Worm (Caenorhabditis elegans): ENCODE results near the gene C33D9.6.

Gene C33D9.6

DNA sequence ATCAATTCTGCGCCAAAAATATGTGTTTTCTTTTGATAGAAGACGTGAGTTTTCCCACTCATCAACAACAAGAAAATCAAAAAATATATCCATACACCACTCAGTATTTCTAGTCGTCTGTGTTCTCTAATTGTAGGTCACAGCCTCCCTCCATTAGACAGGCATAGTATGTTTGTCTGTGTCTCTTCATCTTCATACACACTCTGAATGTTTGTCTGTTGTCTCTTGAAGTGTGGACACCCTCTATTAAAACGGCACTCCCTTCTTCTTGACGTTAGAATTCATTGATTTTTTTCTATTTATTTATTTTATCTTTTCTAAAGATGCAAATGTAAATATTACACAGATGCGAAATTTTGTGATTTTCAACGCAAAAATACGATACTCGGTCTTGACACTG lies 40.6 kb downstream of the C33D9.6 start:
- TF ChIP-seq unc-39 (tag; optimal IDR thresholded peaks at IDR 0.05) = no peak
- TF ChIP-seq mbf-1 (tag; optimal IDR thresholded peaks at IDR 0.05) = no peak
- peak in 1 of 2 experiments; percentile 17 for TF ChIP-seq lsy-2 (tag; optimal IDR thresholded peaks at IDR 0.05)
- no peak for TF ChIP-seq sma-3 (GFP tag; optimal IDR thresholded peaks at IDR 0.05)
- TF ChIP-seq unc-55 (GFP tag; optimal IDR thresholded peaks at IDR 0.05) = no peak
- TF ChIP-seq C34F6.9 (tag; optimal IDR thresholded peaks at IDR 0.05) = peak; percentile 62
- no peak for TF ChIP-seq snpc-4 (tag; optimal IDR thresholded peaks at IDR 0.05)

DNA sequence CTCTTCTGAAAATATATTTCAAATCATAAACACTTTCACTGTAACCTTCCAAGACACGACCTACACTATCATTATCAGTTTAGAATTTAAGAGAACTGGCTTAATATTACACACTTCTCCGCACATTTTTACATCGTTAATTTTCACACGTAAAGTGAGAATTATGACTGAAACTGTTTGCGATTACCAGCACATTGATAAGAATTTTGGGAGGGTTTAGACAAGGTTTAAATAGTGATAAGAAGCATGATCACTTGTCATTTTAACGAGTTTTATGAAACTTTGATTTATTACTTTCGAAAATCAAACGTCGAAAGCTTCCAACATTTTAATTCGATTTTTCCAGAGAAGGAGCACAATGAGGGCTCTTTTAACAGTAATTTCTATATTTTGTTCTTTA lies 47.5 kb downstream of the C33D9.6 start, which contains the start of gene F21D5.3:
Gene F21D5.3, plus strand, starts transcription at position 347 of the 400 bp plus-strand sequence.
- TF ChIP-seq F13H6.1 (tag; optimal IDR thresholded peaks at IDR 0.05) (no peak), nhr-23 (tag; optimal IDR thresholded peaks at IDR 0.05) (no peak), gmeb-1 (tag; optimal IDR thresholded peaks at IDR 0.05) (peak; percentile 16), nhr-25 (tag; optimal IDR thresholded peaks at IDR 0.05) (no peak), nhr-10 (tag; optimal IDR thresholded peaks at IDR 0.05) (no peak), fos-1 (tag; optimal IDR thresholded peaks at IDR 0.05) (peak; percentile 94), unc-39 (tag; optimal IDR thresholded peaks at IDR 0.05) (no peak), nhr-6 (tag; optimal IDR thresholded peaks at IDR 0.05) (no peak), sma-9 (GFP tag; optimal IDR thresholded peaks at IDR 0.05) (peak; percentile 42), sma-9 (tag; optimal IDR thresholded peaks at IDR 0.05) (no peak), crh-2 (tag; optimal IDR thresholded peaks at IDR 0.05) (peak; percentile 41)

DNA sequence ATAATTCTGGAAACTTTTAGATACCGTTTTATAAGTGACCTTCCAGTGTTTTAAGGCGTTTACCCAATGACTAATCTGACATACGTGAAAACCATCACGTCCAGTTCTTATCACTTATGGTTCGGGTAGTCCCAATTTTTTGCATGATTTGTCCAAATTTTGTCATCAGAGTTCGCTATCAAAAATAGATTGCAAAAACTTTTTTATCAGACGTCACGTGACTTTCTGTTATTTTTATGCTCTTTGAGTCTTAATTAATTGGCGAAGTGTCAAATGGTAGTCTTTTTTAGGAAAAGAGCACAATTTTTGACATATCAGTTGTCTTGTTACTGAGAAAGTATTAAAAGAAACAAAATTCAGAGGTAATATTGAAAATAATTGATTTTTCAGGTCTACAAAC lies 48.3 kb downstream of the C33D9.6 start:
- TF ChIP-seq unc-39 (tag; optimal IDR thresholded peaks at IDR 0.05) = no peak
- TF ChIP-seq dmd-4 (tag; optimal IDR thresholded peaks at IDR 0.05) = no peak
- TF ChIP-seq nhr-129 (tag; optimal IDR thresholded peaks at IDR 0.05) = no peak
- TF ChIP-seq lin-39 (tag; optimal IDR thresholded peaks at IDR 0.05) = no peak
- TF ChIP-seq sma-9 (GFP tag; optimal IDR thresholded peaks at IDR 0.05) = peak; percentile 38
- no peak for TF ChIP-seq sma-9 (tag; optimal IDR thresholded peaks at IDR 0.05)
- peak; percentile 1 for TF ChIP-seq crh-2 (tag; optimal IDR thresholded peaks at IDR 0.05)
- no peak for TF ChIP-seq zag-1 (tag; optimal IDR thresholded peaks at IDR 0.05)
- TF ChIP-seq fos-1 (tag; optimal IDR thresholded peaks at IDR 0.05) = peak; percentile 16

DNA sequence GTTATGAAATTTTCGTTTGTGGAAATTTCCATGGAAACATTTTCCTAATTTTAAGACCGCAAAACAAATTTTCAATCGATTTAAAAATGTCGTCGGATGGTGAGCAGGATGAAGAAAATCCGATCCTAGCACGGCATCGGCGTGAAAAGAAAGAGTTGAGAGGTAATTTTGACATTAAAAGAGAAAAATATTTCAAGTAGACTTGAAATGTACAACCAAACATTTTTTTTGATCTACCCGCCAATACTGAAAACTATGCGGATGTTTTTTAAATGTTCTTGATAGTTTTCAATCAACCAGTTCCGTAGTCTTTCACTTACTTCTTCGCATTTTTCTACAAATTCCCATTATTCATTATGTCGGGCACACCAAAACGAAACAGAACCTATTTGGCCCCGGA lies 49.8 kb downstream of the C33D9.6 start, which contains the start of gene otub-3:
Gene otub-3, plus strand, starts transcription at position 56 of the 400 bp plus-strand sequence.
- TF ChIP-seq nhr-129 (tag; optimal IDR thresholded peaks at IDR 0.05) (no peak), peb-1 (tag; optimal IDR thresholded peaks at IDR 0.05) (no peak), sma-9 (GFP tag; optimal IDR thresholded peaks at IDR 0.05) (no peak), sma-9 (tag; optimal IDR thresholded peaks at IDR 0.05) (no peak), crh-2 (tag; optimal IDR thresholded peaks at IDR 0.05) (no peak), aly-2 (tag; optimal IDR thresholded peaks at IDR 0.05) (no peak), nhr-77 (tag; optimal IDR thresholded peaks at IDR 0.05) (no peak), nhr-6 (tag; optimal IDR thresholded peaks at IDR 0.05) (no peak), ceh-82 (tag; optimal IDR thresholded peaks at IDR 0.05) (no peak), C34F6.9 (tag; optimal IDR thresholded peaks at IDR 0.05) (no peak), blmp-1 (tag; optimal IDR thresholded peaks at IDR 0.05; ENCODE audit: insufficient read depth) (no peak), elt-1 (tag; optimal IDR thresholded peaks at IDR 0.05) (no peak), lin-13 (GFP tag; optimal IDR thresholded peaks at IDR 0.05) (no peak)

DNA sequence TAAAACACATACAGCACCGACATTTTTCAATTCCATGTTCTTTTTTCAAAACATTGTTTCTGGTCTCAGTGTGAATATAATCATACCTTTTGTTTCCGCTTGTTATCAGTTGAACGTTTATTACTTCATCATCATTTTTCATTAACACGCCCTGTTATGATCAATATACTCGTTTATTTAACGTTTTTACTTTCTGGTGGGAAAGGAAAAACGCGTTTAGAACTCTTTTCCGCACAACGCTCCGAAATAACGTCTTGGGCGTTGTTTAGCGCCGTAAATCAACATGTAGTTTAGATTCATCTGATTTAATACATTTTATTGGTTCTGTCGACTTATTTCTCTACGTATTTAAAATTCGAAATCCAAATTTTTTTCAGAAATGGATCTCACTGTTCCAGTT lies 52.6 kb downstream of the C33D9.6 start, which contains the start of gene pgm-3:
Gene pgm-3, plus strand, starts transcription at position 378 of the 400 bp plus-strand sequence.
- peak; percentile 20 for TF ChIP-seq skn-1 (tag; optimal IDR thresholded peaks at IDR 0.05)
- no peak for TF ChIP-seq R02D3.7 (tag; optimal IDR thresholded peaks at IDR 0.05)
- no peak for TF ChIP-seq nhr-11 (tag; optimal IDR thresholded peaks at IDR 0.05)
- TF ChIP-seq fos-1 (tag; optimal IDR thresholded peaks at IDR 0.05) = peak; percentile 3
- no peak for TF ChIP-seq nhr-237 (tag; optimal IDR thresholded peaks at IDR 0.05)

DNA sequence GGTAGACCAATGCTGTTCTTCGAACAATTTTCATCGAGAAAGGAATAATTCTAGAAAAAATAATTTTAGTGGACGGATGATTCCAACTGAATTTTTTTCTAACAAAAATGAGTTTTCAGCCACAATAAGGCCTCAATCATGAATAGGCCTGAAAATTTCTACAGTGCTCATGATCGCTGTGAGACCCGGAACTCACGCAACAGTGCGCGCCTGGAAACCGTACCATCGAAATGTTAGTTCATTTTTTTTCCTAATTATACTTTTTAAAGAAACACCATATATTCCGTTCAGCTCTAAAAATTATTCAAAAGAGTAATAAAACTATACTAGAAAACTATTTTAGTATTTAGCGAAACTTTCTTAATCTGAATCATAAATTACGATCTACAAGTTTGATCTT lies 53.0 kb downstream of the C33D9.6 start:
- TF ChIP-seq lsy-2 (tag; optimal IDR thresholded peaks at IDR 0.05) = no peak
- TF ChIP-seq F13H6.1 (tag; optimal IDR thresholded peaks at IDR 0.05) = no peak
- TF ChIP-seq nhr-23 (tag; optimal IDR thresholded peaks at IDR 0.05) = no peak
- no peak for TF ChIP-seq aly-2 (tag; optimal IDR thresholded peaks at IDR 0.05)
